Fruit fly (Drosophila melanogaster) ovary, adult (tissue): ENCODE results near the gene Chd3.
A peak's percentile ranks its signal among the peaks of the same experiment; 100 is the strongest.
"Not testable (repeated sequence)": the region's sequence is repeated elsewhere in the genome, so short reads cannot be mapped to it uniquely, and the experiment has no call there.

Experiments used
- CG17801 ChIP-seq: fragments of 200-800 bp; optimal IDR thresholded peaks from 2 replicates; lab custom pipeline; 2019; ENCODE audit warnings: missing biosample characterization, mild to moderate bottlenecking, missing genetic modification characterization, moderate library complexity; ENCODE audit not compliant: partially characterized antibody

The Chd3 gene

DNA sequence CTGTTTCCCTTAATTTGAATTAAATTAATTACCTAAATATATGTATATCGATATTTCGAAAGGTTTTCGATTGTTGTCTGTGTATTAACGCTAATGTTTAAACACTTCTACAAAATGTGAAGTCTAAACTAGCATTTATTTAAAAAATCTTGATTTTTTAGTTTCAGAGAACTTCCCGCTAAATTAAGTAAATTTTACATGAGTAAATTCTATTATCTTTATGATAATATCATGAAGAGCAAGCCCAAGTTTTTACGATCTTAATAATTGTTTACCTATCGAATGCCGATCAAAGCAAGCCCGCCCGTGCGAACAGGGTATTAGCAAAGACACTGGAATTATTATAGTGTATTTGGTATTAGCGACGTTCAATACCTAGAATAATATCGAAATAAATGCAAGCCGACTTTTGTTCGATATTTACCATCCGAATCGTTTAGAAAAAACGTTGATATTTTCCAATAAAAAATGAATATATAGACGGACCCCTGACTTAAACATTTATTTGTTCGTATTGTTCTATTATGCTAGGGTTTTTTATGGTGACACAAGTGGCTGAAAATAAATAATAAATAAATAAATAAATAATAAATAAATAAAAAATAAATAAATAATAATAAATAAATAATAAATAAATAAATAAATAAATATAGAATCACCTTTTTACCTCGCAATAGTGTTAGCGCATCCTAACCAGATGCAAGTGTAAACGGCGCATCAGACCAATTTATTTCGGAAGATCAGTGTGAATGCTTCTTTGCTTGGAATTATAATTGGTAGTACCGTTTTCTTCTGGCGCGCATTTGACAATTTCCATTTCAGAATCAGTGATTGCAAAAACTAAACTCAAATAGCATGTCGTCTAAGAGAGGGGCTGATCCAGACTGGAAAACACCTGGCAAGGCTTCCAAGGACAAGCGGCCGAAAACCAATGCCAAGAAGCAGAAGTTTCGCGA is at the start of gene Chd3, which contains the start of gene CG33062:
TSS of gene Chd3 (plus strand) at position 780 of the 956 bp plus-strand sequence.
TSS of gene CG33062 (minus strand) at position 51 of the 956 bp plus-strand sequence.
- no peak for TF ChIP-seq CG17801

dm6 chr3L:19412812-19413211 is 34.2 kb upstream of the Chd3 start, which contains the start of gene CG32206:
TSS of gene CG32206 (minus strand) at chr3L:19412912.
- TF ChIP-seq CG17801 = no peak

dm6 chr3L:19442239-19442638 is 4.7 kb upstream of the Chd3 start:
- no peak for TF ChIP-seq CG17801

- no peak for TF ChIP-seq CG17801
Measured at dm6 chr3L:19444092-19444491, 2.9 kb upstream of the Chd3 start.

dm6 chr3L:19464659-19465058 is 17.7 kb downstream of the Chd3 start, which contains the start of gene CG14095:
TSS of gene CG14095 (minus strand) at chr3L:19464759.
- no peak for TF ChIP-seq CG17801

DNA sequence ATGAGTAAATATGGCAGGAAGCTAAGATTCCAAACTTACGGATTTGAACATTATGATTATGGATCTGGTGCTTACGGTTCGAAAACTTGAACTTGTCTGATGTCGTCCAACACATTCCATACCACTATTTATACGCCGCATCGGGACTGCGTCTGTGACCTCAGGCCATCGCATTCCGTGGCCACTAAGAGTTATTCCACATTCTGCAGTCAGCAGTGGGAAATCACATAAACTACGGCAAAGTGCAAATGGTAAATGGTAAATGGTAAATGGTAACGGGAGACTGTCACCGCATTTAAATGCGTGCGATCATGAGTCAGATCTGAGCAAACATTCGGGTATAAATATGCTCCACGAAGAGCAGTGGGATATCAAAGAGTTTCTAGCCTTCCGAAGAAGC is 20.0 kb downstream of the Chd3 start, which contains the start of the genes CG14096 and CG32214:
TSS of gene CG14096 (minus strand) at position 101 of the 400 bp plus-strand sequence.
TSS of gene CG32214 (plus strand) at position 368 of the 400 bp plus-strand sequence.
- TF ChIP-seq CG17801 = not testable (repeated sequence)

dm6 chr3L:19472128-19472527 is 25.2 kb downstream of the Chd3 start, which contains the start of the genes 825-Oak and CG12519:
TSS of gene 825-Oak (minus strand) at chr3L:19472228.
TSS of gene CG12519 (plus strand) at chr3L:19472491.
- not testable (repeated sequence) for TF ChIP-seq CG17801

dm6 chr3L:19475478-19475877 is 28.5 kb downstream of the Chd3 start, which contains the start of the genes CG18294 and CG32213:
TSS of gene CG18294 (minus strand) at chr3L:19475578.
TSS of gene CG32213 (plus strand) at chr3L:19475839.
- not testable (repeated sequence) for TF ChIP-seq CG17801

dm6 chr3L:19481209-19481608 is 34.2 kb downstream of the Chd3 start:
- TF ChIP-seq CG17801 = no peak

dm6 chr3L:19482014-19482413 is 35.0 kb downstream of the Chd3 start:
- no peak for TF ChIP-seq CG17801

- TF ChIP-seq CG17801 = no peak
Measured at dm6 chr3L:19483007-19483406, 36.0 kb downstream of the Chd3 start.

- TF ChIP-seq CG17801 = no peak
Measured at dm6 chr3L:19486398-19486797, 39.4 kb downstream of the Chd3 start, which contains the start of gene brv1. TSS of gene brv1 (minus strand) at chr3L:19486498.

dm6 chr3L:19487260-19487659 is 40.3 kb downstream of the Chd3 start, which contains the start of gene CG32212:
TSS of gene CG32212 (plus strand) at chr3L:19487560.
- not testable (repeated sequence) for TF ChIP-seq CG17801

- TF ChIP-seq CG17801 = no peak
Measured at dm6 chr3L:19494954-19495353, 48.0 kb downstream of the Chd3 start.

dm6 chr3L:19495991-19496588 is 49.1 kb downstream of the Chd3 start:
- TF ChIP-seq CG17801 = peak; percentile 43

- TF ChIP-seq CG17801 = no peak
Measured at dm6 chr3L:19496600-19496999, 49.6 kb downstream of the Chd3 start.

DNA sequence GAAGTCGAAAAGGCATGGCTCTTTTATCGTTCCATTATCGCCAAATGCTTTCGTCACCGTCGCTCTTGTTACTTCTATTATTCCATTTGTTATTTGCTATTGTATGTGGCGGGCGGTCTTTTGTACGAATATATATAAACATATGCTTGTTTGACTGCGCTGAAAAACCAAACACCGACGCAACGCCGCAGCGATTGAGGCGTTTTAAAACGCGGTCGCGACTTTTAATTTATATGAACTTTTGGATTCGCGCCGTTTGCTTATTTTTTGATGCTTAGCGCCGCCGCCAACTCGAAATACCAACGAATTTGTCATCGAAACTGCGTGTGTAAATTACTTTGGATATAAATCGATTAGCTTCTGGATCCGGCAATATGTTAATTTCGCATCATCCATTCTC is 50.2 kb downstream of the Chd3 start:
- no peak for TF ChIP-seq CG17801
